Worm (Caenorhabditis elegans): ENCODE measurements around the gene col-117.

The col-117 gene

ce11 chrIV:8867562-8867961, 43.6 kb upstream of the col-117 start:
- peak; percentile 4 for TF ChIP-seq nhr-20 (tag; optimal IDR thresholded peaks at IDR 0.05)
- TF ChIP-seq blmp-1 (tag; optimal IDR thresholded peaks at IDR 0.05), result peak; percentile 11
- peak in 1 of 6 experiments; percentile 61 for TF ChIP-seq elt-3 (tag; optimal IDR thresholded peaks at IDR 0.05)
- TF ChIP-seq lin-39 (tag; optimal IDR thresholded peaks at IDR 0.05), result no peak
- TF ChIP-seq unc-86 (tag; optimal IDR thresholded peaks at IDR 0.05), result no peak
- TF ChIP-seq mep-1 (tag; optimal IDR thresholded peaks at IDR 0.05), result no peak
- no peak for TF ChIP-seq efl-1 (optimal IDR thresholded peaks at IDR 0.05)
- peak in 1 of 2 experiments; percentile 63 for TF ChIP-seq efl-1 (GFP tag; optimal IDR thresholded peaks at IDR 0.05 in 1 of 2)
- no peak for TF ChIP-seq rnt-1 (tag; optimal IDR thresholded peaks at IDR 0.05)
- TF ChIP-seq lin-35 (GFP tag; optimal IDR thresholded peaks at IDR 0.05), result peak in 1 of 2 experiments; percentile 63
- TF ChIP-seq zag-1 (tag; optimal IDR thresholded peaks at IDR 0.05), result no peak

DNA sequence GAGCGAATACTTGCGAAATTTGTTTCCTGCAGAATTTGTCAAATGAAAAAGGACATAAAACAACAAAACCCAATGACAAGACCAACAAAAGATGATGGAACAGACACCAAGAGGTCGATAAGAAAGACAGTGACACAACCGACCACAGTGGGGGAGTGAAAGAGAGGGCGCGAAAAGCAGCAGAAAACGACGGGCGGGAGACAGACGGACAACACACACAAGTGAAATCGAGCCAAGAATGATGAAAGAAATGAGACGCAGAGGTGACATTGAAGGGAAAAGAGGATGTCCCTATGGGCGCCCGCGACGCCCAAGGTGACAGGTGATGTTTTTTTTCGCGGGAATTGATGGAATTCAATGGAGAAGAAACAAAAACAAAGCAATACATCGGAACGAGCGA, 42.1 kb upstream of the col-117 start:
- no peak for TF ChIP-seq unc-98 (GFP tag; IDR thresholded peaks at IDR 0.05)
- TF ChIP-seq nhr-237 (tag; optimal IDR thresholded peaks at IDR 0.05), result no peak
- TF ChIP-seq pax-3 (tag; optimal IDR thresholded peaks at IDR 0.05), result no peak
- TF ChIP-seq egl-13 (tag; optimal IDR thresholded peaks at IDR 0.05), result no peak
- no peak for TF ChIP-seq snpc-4 (tag; optimal IDR thresholded peaks at IDR 0.05)
- TF ChIP-seq ceh-8 (GFP tag; optimal IDR thresholded peaks at IDR 0.05), result no peak
- no peak for TF ChIP-seq mef-2 (tag; optimal IDR thresholded peaks at IDR 0.05)
- no peak for TF ChIP-seq zag-1 (tag; optimal IDR thresholded peaks at IDR 0.05)
- TF ChIP-seq nhr-47 (tag; optimal IDR thresholded peaks at IDR 0.05), result peak; percentile 43
- no peak for TF ChIP-seq hlh-17 (GFP tag; optimal IDR thresholded peaks at IDR 0.05; ENCODE audit: borderline replicate concordance)
- TF ChIP-seq ceh-82 (tag; optimal IDR thresholded peaks at IDR 0.05), result peak in 1 of 3 experiments; percentile 18
- TF ChIP-seq sptf-1 (tag; optimal IDR thresholded peaks at IDR 0.05), result no peak
- TF ChIP-seq pag-3 (tag; optimal IDR thresholded peaks at IDR 0.05; ENCODE audit: borderline replicate concordance, insufficient read depth), result no peak
- no peak for TF ChIP-seq lin-15B (tag; optimal IDR thresholded peaks at IDR 0.05)
- no peak for TF ChIP-seq F16B12.6 (tag; optimal IDR thresholded peaks at IDR 0.05)
- TF ChIP-seq sup-37 (GFP tag; optimal IDR thresholded peaks at IDR 0.05), result no peak
- no peak for TF ChIP-seq unc-86 (tag; optimal IDR thresholded peaks at IDR 0.05)
- no peak for TF ChIP-seq hpl-2 (GFP tag; optimal IDR thresholded peaks at IDR 0.05)
- peak; percentile 34 for TF ChIP-seq nhr-77 (tag; optimal IDR thresholded peaks at IDR 0.05)
- TF ChIP-seq aha-1 (tag; optimal IDR thresholded peaks at IDR 0.05), result no peak
- TF ChIP-seq dpl-1 (GFP tag; optimal IDR thresholded peaks at IDR 0.05), result peak; percentile 51 to 64 (median 56)
- TF ChIP-seq unc-130 (tag; optimal IDR thresholded peaks at IDR 0.05), result no peak
- no peak for TF ChIP-seq alr-1 (tag; optimal IDR thresholded peaks at IDR 0.05; ENCODE audit: borderline replicate concordance)
- peak; percentile 98 for TF ChIP-seq blmp-1 (tag; optimal IDR thresholded peaks at IDR 0.05)
- TF ChIP-seq efl-1 (optimal IDR thresholded peaks at IDR 0.05), result peak; percentile 59 to 68
- TF ChIP-seq efl-1 (GFP tag; optimal IDR thresholded peaks at IDR 0.05 in 1 of 2), result peak; percentile 47 to 97
- no peak for TF ChIP-seq lin-13 (GFP tag; optimal IDR thresholded peaks at IDR 0.05)
- no peak for TF ChIP-seq nhr-84 (tag; optimal IDR thresholded peaks at IDR 0.05)
- TF ChIP-seq efl-3 (GFP tag; optimal IDR thresholded peaks at IDR 0.05), result no peak
- no peak for TF ChIP-seq isw-1 (GFP tag; IDR thresholded peaks at IDR 0.05)
- TF ChIP-seq pqm-1 (tag; optimal IDR thresholded peaks at IDR 0.05), result no peak
- TF ChIP-seq zip-4 (GFP tag; optimal IDR thresholded peaks at IDR 0.05), result no peak
- no peak for TF ChIP-seq aly-2 (tag; optimal IDR thresholded peaks at IDR 0.05)
- no peak for TF ChIP-seq dsc-1 (tag; optimal IDR thresholded peaks at IDR 0.05)
- TF ChIP-seq nhr-20 (tag; optimal IDR thresholded peaks at IDR 0.05), result peak; percentile 73
- no peak for TF ChIP-seq irx-1 (tag; optimal IDR thresholded peaks at IDR 0.05)
- TF ChIP-seq skn-1 (tag; optimal IDR thresholded peaks at IDR 0.05), result peak; percentile 60
- no peak for TF ChIP-seq ztf-4 (tag; optimal IDR thresholded peaks at IDR 0.05)
- TF ChIP-seq lin-35 (GFP tag; optimal IDR thresholded peaks at IDR 0.05), result peak; percentile 50 to 74
- peak; percentile 78 for TF ChIP-seq nhr-85 (tag)
- TF ChIP-seq egl-27 (tag; optimal IDR thresholded peaks at IDR 0.05), result peak in 1 of 2 experiments; percentile 14
- TF ChIP-seq mep-1 (tag; optimal IDR thresholded peaks at IDR 0.05), result peak; percentile 77
- TF ChIP-seq nhr-28 (tag; optimal IDR thresholded peaks at IDR 0.05), result no peak
- peak; percentile 57 for TF ChIP-seq nhr-90 (tag; optimal IDR thresholded peaks at IDR 0.05; ENCODE audit: poor library complexity)
- TF ChIP-seq elt-3 (tag; optimal IDR thresholded peaks at IDR 0.05), result peak in 1 of 6 experiments; percentile 58
- no peak for TF ChIP-seq C04F5.9 (tag; optimal IDR thresholded peaks at IDR 0.05)
- TF ChIP-seq nhr-76 (tag; optimal IDR thresholded peaks at IDR 0.05), result no peak
- TF ChIP-seq rnt-1 (tag; optimal IDR thresholded peaks at IDR 0.05), result peak; percentile 73
- no peak for TF ChIP-seq ceh-90 (tag; optimal IDR thresholded peaks at IDR 0.05)

Data from whole organism, L1 larva.